Worm (Caenorhabditis elegans): Measurements from ENCODE around the gene scyl-1.
A peak's percentile ranks its signal among the peaks of the same experiment; 100 is the strongest.

scyl-1 gene

ce11 chrV:13085227-13085640, 43.7 kb upstream of the scyl-1 start:
- TF ChIP-seq vab-15 (tag; optimal IDR thresholded peaks at IDR 0.05): no peak
- no peak for TF ChIP-seq tlp-1 (tag; optimal IDR thresholded peaks at IDR 0.05)
- no peak for TF ChIP-seq fkh-10 (GFP tag; optimal IDR thresholded peaks at IDR 0.05)
- no peak for TF ChIP-seq C34B4.2 (tag; optimal IDR thresholded peaks at IDR 0.05)
- TF ChIP-seq skn-1 (tag; optimal IDR thresholded peaks at IDR 0.05): no peak
- no peak for TF ChIP-seq ets-5 (GFP tag; IDR thresholded peaks at IDR 0.05)
- TF ChIP-seq lir-3 (tag; optimal IDR thresholded peaks at IDR 0.05; ENCODE audit: poor library complexity): no peak
- no peak for TF ChIP-seq hlh-17 (GFP tag; optimal IDR thresholded peaks at IDR 0.05; ENCODE audit: borderline replicate concordance)
- no peak for TF ChIP-seq nhr-77 (tag; optimal IDR thresholded peaks at IDR 0.05)
- TF ChIP-seq fos-1 (tag; optimal IDR thresholded peaks at IDR 0.05): no peak
- peak; percentile 42 for TF ChIP-seq snu-23 (GFP tag; optimal IDR thresholded peaks at IDR 0.05)
- no peak for TF ChIP-seq nhr-11 (tag; optimal IDR thresholded peaks at IDR 0.05)
- TF ChIP-seq nhr-47 (tag; optimal IDR thresholded peaks at IDR 0.05): no peak
- TF ChIP-seq C04F5.9 (tag; optimal IDR thresholded peaks at IDR 0.05): no peak
- TF ChIP-seq mep-1 (tag; optimal IDR thresholded peaks at IDR 0.05): no peak
- no peak for TF ChIP-seq unc-98 (GFP tag; IDR thresholded peaks at IDR 0.05)
- no peak for TF ChIP-seq pag-3 (tag; optimal IDR thresholded peaks at IDR 0.05; ENCODE audit: borderline replicate concordance, insufficient read depth)
- TF ChIP-seq ceh-8 (GFP tag; optimal IDR thresholded peaks at IDR 0.05): no peak
- no peak for TF ChIP-seq jun-1 (tag; optimal IDR thresholded peaks at IDR 0.05)
- TF ChIP-seq efl-3 (GFP tag; optimal IDR thresholded peaks at IDR 0.05): no peak
- TF ChIP-seq egl-13 (tag; optimal IDR thresholded peaks at IDR 0.05): no peak
- no peak for TF ChIP-seq lin-13 (GFP tag; optimal IDR thresholded peaks at IDR 0.05)
- no peak for TF ChIP-seq hlh-4 (tag; optimal IDR thresholded peaks at IDR 0.05)
- no peak for TF ChIP-seq snpc-4 (tag; optimal IDR thresholded peaks at IDR 0.05)
- peak; percentile 60 for TF ChIP-seq nhr-20 (tag; optimal IDR thresholded peaks at IDR 0.05)
- no peak for TF ChIP-seq zip-4 (GFP tag; optimal IDR thresholded peaks at IDR 0.05)
- TF ChIP-seq lin-14 (GFP tag; optimal IDR thresholded peaks at IDR 0.05): peak; percentile 58
- no peak for TF ChIP-seq fkh-4 (tag; optimal IDR thresholded peaks at IDR 0.05; ENCODE audit: borderline replicate concordance)
- TF ChIP-seq nhr-28 (tag; optimal IDR thresholded peaks at IDR 0.05): no peak
- TF ChIP-seq rnt-1 (tag; optimal IDR thresholded peaks at IDR 0.05): no peak
- TF ChIP-seq blmp-1 (tag; optimal IDR thresholded peaks at IDR 0.05): peak; percentile 41
- no peak for TF ChIP-seq ztf-4 (tag; optimal IDR thresholded peaks at IDR 0.05)
- no peak for TF ChIP-seq nhr-237 (tag; optimal IDR thresholded peaks at IDR 0.05)
- no peak for TF ChIP-seq isw-1 (GFP tag; IDR thresholded peaks at IDR 0.05)
- no peak for TF ChIP-seq unc-130 (tag; optimal IDR thresholded peaks at IDR 0.05)
- TF ChIP-seq elt-3 (tag; optimal IDR thresholded peaks at IDR 0.05): peak in 2 of 6 experiments; percentile 50 to 87
- TF ChIP-seq elt-2 (tag; optimal IDR thresholded peaks at IDR 0.05): peak; percentile 60
- peak; percentile 35 for TF ChIP-seq tbx-2 (tag; optimal IDR thresholded peaks at IDR 0.05)
- TF ChIP-seq ceh-63 (GFP tag; optimal IDR thresholded peaks at IDR 0.05): no peak
- no peak for TF ChIP-seq mab-9 (GFP tag; IDR thresholded peaks at IDR 0.05)
- TF ChIP-seq efl-1 (optimal IDR thresholded peaks at IDR 0.05): no peak
- no peak for TF ChIP-seq efl-1 (GFP tag; optimal IDR thresholded peaks at IDR 0.05 in 1 of 2)
- TF ChIP-seq pax-3 (tag; optimal IDR thresholded peaks at IDR 0.05): no peak
- TF ChIP-seq nhr-76 (tag; optimal IDR thresholded peaks at IDR 0.05): no peak
- TF ChIP-seq lin-35 (GFP tag; optimal IDR thresholded peaks at IDR 0.05): peak in 1 of 2 experiments; percentile 69
- TF ChIP-seq ztf-11 (tag; optimal IDR thresholded peaks at IDR 0.05): no peak
- no peak for TF ChIP-seq C16A3.4 (tag; optimal IDR thresholded peaks at IDR 0.05)
- no peak for TF ChIP-seq unc-30 (tag; optimal IDR thresholded peaks at IDR 0.05)
- TF ChIP-seq lin-39 (tag; optimal IDR thresholded peaks at IDR 0.05): no peak
- no peak for TF ChIP-seq Y116A8C.19 (tag; optimal IDR thresholded peaks at IDR 0.05; ENCODE audit: borderline replicate concordance)
- TF ChIP-seq xbp-1 (tag; optimal IDR thresholded peaks at IDR 0.05): no peak
- peak in 1 of 3 experiments; percentile 37 for TF ChIP-seq dpl-1 (GFP tag; optimal IDR thresholded peaks at IDR 0.05)
- no peak for TF ChIP-seq zag-1 (tag; optimal IDR thresholded peaks at IDR 0.05)
- no peak for TF ChIP-seq F16B12.6 (tag; optimal IDR thresholded peaks at IDR 0.05)

Data from whole organism, L1 larva.